Fruit fly (Drosophila melanogaster) whole organism, embryonic: ENCODE results near the gene Osi18.

Experiments used
- Ada2b ChIP-seq: fragments of 200-800 bp; sonication (Bioruptor generic); IDR thresholded peaks from 2 replicates; pipeline ENCODE4 v1.3.6; 2022; ENCODE audit warnings: missing biosample characterization, missing genetic modification characterization
- B-H1 ChIP-seq: fragments of 200-800 bp; sonication (Bioruptor generic); IDR thresholded peaks from 3 replicates; pipeline ENCODE4 v1.3.6; 2022; ENCODE audit warnings: missing biosample characterization, missing genetic modification characterization
- BtbVII ChIP-seq: fragments of 200-800 bp; sonication (Bioruptor generic); optimal IDR thresholded peaks from 3 replicates; lab custom pipeline; 2017; ENCODE audit warnings: missing biosample characterization, mild to moderate bottlenecking, missing genetic modification characterization
- CG10209 ChIP-seq: fragments of 200-800 bp; sonication (Bioruptor generic); optimal IDR thresholded peaks from 3 replicates; lab custom pipeline; 2017; ENCODE audit warnings: missing biosample characterization, mild to moderate bottlenecking, missing genetic modification characterization, missing genetic modification reagents
- CG10321 ChIP-seq: fragments of 200-800 bp; sonication (Bioruptor generic); IDR thresholded peaks from 2 replicates; pipeline ENCODE4 v1.3.6; 2022; ENCODE audit warnings: missing biosample characterization, missing genetic modification characterization
- CG11723 ChIP-seq: fragments of 200-800 bp; sonication (Bioruptor generic); optimal IDR thresholded peaks from 2 replicates; lab custom pipeline; 2017; ENCODE audit warnings: missing biosample characterization, mild to moderate bottlenecking, missing genetic modification characterization
- CG12942 ChIP-seq: fragments of 200-800 bp; sonication (Bioruptor generic); optimal IDR thresholded peaks from 3 replicates; lab custom pipeline; 2016; ENCODE audit warnings: missing biosample characterization, missing genetic modification characterization
- CG13894 ChIP-seq: fragments of 200-800 bp; sonication (Bioruptor generic); optimal IDR thresholded peaks from 3 replicates; lab custom pipeline; 2018; ENCODE audit warnings: missing biosample characterization, mild to moderate bottlenecking, missing genetic modification characterization, moderate library complexity
- CG15696 ChIP-seq: fragments of 200-800 bp; sonication (Bioruptor generic); optimal IDR thresholded peaks from 2 replicates; lab custom pipeline; 2019; ENCODE audit warnings: missing biosample characterization, mild to moderate bottlenecking, missing genetic modification characterization, moderate library complexity
- CG16779 ChIP-seq: fragments of 200-800 bp; sonication (Bioruptor generic); IDR thresholded peaks from 2 replicates; pipeline ENCODE4 v1.3.6; 2022; ENCODE audit warnings: missing biosample characterization, missing genetic modification characterization
- CG17829 ChIP-seq: fragments of 200-800 bp; optimal IDR thresholded peaks from 2 replicates; lab custom pipeline; 2019; ENCODE audit warnings: missing biosample characterization, mild to moderate bottlenecking, missing genetic modification characterization, moderate library complexity
- CG18619 ChIP-seq: fragments of 200-800 bp; sonication (Bioruptor generic); optimal IDR thresholded peaks from 3 replicates; lab custom pipeline; 2017; ENCODE audit warnings: missing biosample characterization, mild to moderate bottlenecking, missing genetic modification characterization
- CG34376 ChIP-seq: fragments of 200-800 bp; sonication (Bioruptor generic); optimal IDR thresholded peaks from 2 replicates; lab custom pipeline; 2018; ENCODE audit warnings: missing biosample characterization, mild to moderate bottlenecking, missing genetic modification characterization
- CG4328 ChIP-seq: fragments of 200-800 bp; sonication (Bioruptor generic); optimal IDR thresholded peaks from 3 replicates; lab custom pipeline; 2017; ENCODE audit warnings: missing biosample characterization, missing genetic modification reagents, missing genetic modification characterization
- CG6683 ChIP-seq: fragments of 200-800 bp; sonication (Bioruptor generic); optimal IDR thresholded peaks from 2 replicates; lab custom pipeline; 2017; ENCODE audit warnings: missing biosample characterization, mild to moderate bottlenecking, missing genetic modification characterization, missing genetic modification reagents
- CG6813 ChIP-seq: fragments of 200-800 bp; sonication (Bioruptor generic); optimal IDR thresholded peaks from 2 replicates; lab custom pipeline; 2017; ENCODE audit warnings: missing biosample characterization, missing genetic modification characterization, mild to moderate bottlenecking, moderate library complexity, missing genetic modification reagents
- CG7987 ChIP-seq: fragments of 200-800 bp; sonication (Bioruptor generic); optimal IDR thresholded peaks from 2 replicates; lab custom pipeline; 2018; ENCODE audit warnings: missing biosample characterization, mild to moderate bottlenecking, missing genetic modification characterization, moderate library complexity
- CrebB ChIP-seq: fragments of 200-800 bp; sonication (Bioruptor generic); optimal IDR thresholded peaks from 3 replicates; lab custom pipeline; 2018; ENCODE audit warnings: missing biosample characterization, mild to moderate bottlenecking, missing genetic modification characterization
- D ChIP-seq, 2 experiments: fragments of 200-800 bp in 1 of 2; fragments of >200 bp in 1 of 2; sonication (Bioruptor generic) in 1 of 2; optimal IDR thresholded peaks; 2 replicates in 1 of 2; 3 replicates in 1 of 2; lab custom pipeline; 2017; ENCODE audit warnings: mild to moderate bottlenecking in 1 of 2, missing biosample characterization in 1 of 2, missing genetic modification characterization in 1 of 2, missing genetic modification reagents in 1 of 2
- Ets65A ChIP-seq: fragments of 200-800 bp; sonication (Bioruptor generic); peaks from one replicate; lab custom pipeline; 2016; ENCODE audit warnings: missing biosample characterization, missing genetic modification characterization
- Gsc ChIP-seq: fragments of 200-800 bp; sonication (Bioruptor generic); IDR thresholded peaks from 2 replicates; pipeline ENCODE4 v1.3.6; 2022; ENCODE audit warnings: missing biosample characterization, missing genetic modification characterization
- Gug ChIP-seq: fragments of 200-800 bp; sonication (Bioruptor generic); IDR thresholded peaks from 4 replicates; pipeline ENCODE4 v1.3.6; 2022; ENCODE audit warnings: missing biosample characterization, missing genetic modification characterization
- MESR4 ChIP-seq: fragments of 200-800 bp; sonication (Bioruptor generic); optimal IDR thresholded peaks from 2 replicates; lab custom pipeline; 2018; ENCODE audit warnings: missing biosample characterization, mild to moderate bottlenecking, missing genetic modification characterization, moderate library complexity
- Max ChIP-seq: fragments of 200-800 bp; sonication (Bioruptor generic); optimal IDR thresholded peaks from 2 replicates; lab custom pipeline; 2016; ENCODE audit warnings: missing biosample characterization, mild to moderate bottlenecking, missing genetic modification characterization
- Meics ChIP-seq: fragments of 200-800 bp; sonication (Bioruptor generic); optimal IDR thresholded peaks from 2 replicates; lab custom pipeline; 2017; ENCODE audit warnings: missing biosample characterization, mild to moderate bottlenecking, missing genetic modification characterization
- Myb ChIP-seq: fragments of 200-800 bp; sonication (Bioruptor generic); optimal IDR thresholded peaks from 2 replicates; lab custom pipeline; 2016; ENCODE audit warnings: missing biosample characterization, missing genetic modification characterization
- Sin3A ChIP-seq: fragments of >200 bp; optimal IDR thresholded peaks from 2 replicates; lab custom pipeline; 2018
- Six4 ChIP-seq: fragments of 200-800 bp; sonication (Bioruptor generic); optimal IDR thresholded peaks from 2 replicates; lab custom pipeline; 2016; ENCODE audit warnings: missing biosample characterization, missing genetic modification characterization
- Sry-δ ChIP-seq: fragments of 200-800 bp; sonication (Bioruptor generic); optimal IDR thresholded peaks from 2 replicates; lab custom pipeline; 2016; ENCODE audit warnings: missing biosample characterization, missing genetic modification characterization
- aop ChIP-seq: fragments of 200-800 bp; sonication (Bioruptor generic); IDR thresholded peaks from 2 replicates; pipeline ENCODE4 v1.3.6; 2022; ENCODE audit warnings: missing biosample characterization, missing genetic modification characterization
- bowl ChIP-seq: fragments of 200-800 bp; sonication (Bioruptor generic); IDR thresholded peaks from 2 replicates; pipeline ENCODE4 v1.3.6; 2022; ENCODE audit warnings: missing biosample characterization, missing genetic modification characterization
- crol ChIP-seq: fragments of 200-800 bp; sonication (Bioruptor generic); IDR thresholded peaks from 2 replicates; pipeline ENCODE4 v1.3.6; 2022; ENCODE audit warnings: missing biosample characterization, missing genetic modification characterization
- exex ChIP-seq: fragments of 200-800 bp; sonication (Bioruptor generic); optimal IDR thresholded peaks from 4 replicates; lab custom pipeline; 2018; ENCODE audit warnings: missing biosample characterization, mild to moderate bottlenecking, missing genetic modification characterization, moderate library complexity
- gsb ChIP-seq: fragments of 200-800 bp; sonication (Bioruptor generic); IDR thresholded peaks from 2 replicates; pipeline ENCODE4 v1.3.6; 2022; ENCODE audit warnings: missing biosample characterization, missing genetic modification characterization
- insv ChIP-seq, 2 experiments: fragments of 200-800 bp; sonication (Bioruptor generic); optimal IDR thresholded peaks; 3 replicates each; lab custom pipeline; 2016 to 2018; ENCODE audit warnings: missing biosample characterization in 2 of 2, missing genetic modification characterization in 2 of 2
- jigr1 ChIP-seq: fragments of 200-800 bp; sonication (Bioruptor generic); IDR thresholded peaks from 3 replicates; pipeline ENCODE4 v1.3.6; 2022; ENCODE audit warnings: missing biosample characterization, missing genetic modification characterization
- jing ChIP-seq: fragments of 200-800 bp; sonication (Bioruptor generic); optimal IDR thresholded peaks from 2 replicates; lab custom pipeline; 2018; ENCODE audit warnings: missing biosample characterization, mild to moderate bottlenecking, missing genetic modification characterization
- luna ChIP-seq: fragments of 200-800 bp; sonication (Bioruptor generic); optimal IDR thresholded peaks from 2 replicates; lab custom pipeline; 2016; ENCODE audit warnings: missing biosample characterization, missing genetic modification characterization
- otp ChIP-seq: fragments of 200-800 bp; sonication (Bioruptor generic); IDR thresholded peaks from 3 replicates; pipeline ENCODE4, ENCODE4 v1.3.6; 2022; ENCODE audit warnings: missing biosample characterization, missing genetic modification characterization
- pzg ChIP-seq: fragments of 200-800 bp; sonication (Bioruptor generic); optimal IDR thresholded peaks from 3 replicates; lab custom pipeline; 2018; ENCODE audit warnings: missing biosample characterization, mild to moderate bottlenecking, missing genetic modification characterization, moderate library complexity
- repo ChIP-seq: fragments of 200-800 bp; sonication (Bioruptor generic); optimal IDR thresholded peaks from 2 replicates; lab custom pipeline; 2016; ENCODE audit warnings: missing biosample characterization, missing genetic modification characterization
- sens ChIP-seq: fragments of 200-800 bp; sonication (Bioruptor generic); peaks from one replicate; lab custom pipeline; 2016; ENCODE audit warnings: missing biosample characterization, missing genetic modification characterization
- sens-2 ChIP-seq: fragments of 200-800 bp; sonication (Bioruptor generic); IDR thresholded peaks from 2 replicates; pipeline ENCODE4 v1.3.6; 2022; ENCODE audit warnings: missing biosample characterization, missing genetic modification characterization
- tna ChIP-seq: fragments of 200-800 bp; sonication (Bioruptor generic); IDR thresholded peaks from 2 replicates; pipeline ENCODE4 v1.3.6; 2022; ENCODE audit warnings: missing biosample characterization, missing genetic modification characterization; ENCODE audit not compliant: partially characterized antibody
- tup ChIP-seq: fragments of 200-800 bp; sonication (Bioruptor generic); optimal IDR thresholded peaks from 2 replicates; lab custom pipeline; 2016; ENCODE audit warnings: missing biosample characterization, mild to moderate bottlenecking, missing genetic modification characterization, moderate library complexity
- unc-4 ChIP-seq: fragments of 200-800 bp; sonication (Bioruptor generic); IDR thresholded peaks from 2 replicates; pipeline ENCODE4 v1.3.6; 2022; ENCODE audit warnings: missing biosample characterization, missing genetic modification characterization; ENCODE audit not compliant: partially characterized antibody
- zen ChIP-seq: fragments of 200-800 bp; sonication (Bioruptor generic); optimal IDR thresholded peaks from 3 replicates; lab custom pipeline; 2018; ENCODE audit warnings: missing biosample characterization, mild to moderate bottlenecking, missing genetic modification characterization, moderate library complexity

Gene Osi18

DNA sequence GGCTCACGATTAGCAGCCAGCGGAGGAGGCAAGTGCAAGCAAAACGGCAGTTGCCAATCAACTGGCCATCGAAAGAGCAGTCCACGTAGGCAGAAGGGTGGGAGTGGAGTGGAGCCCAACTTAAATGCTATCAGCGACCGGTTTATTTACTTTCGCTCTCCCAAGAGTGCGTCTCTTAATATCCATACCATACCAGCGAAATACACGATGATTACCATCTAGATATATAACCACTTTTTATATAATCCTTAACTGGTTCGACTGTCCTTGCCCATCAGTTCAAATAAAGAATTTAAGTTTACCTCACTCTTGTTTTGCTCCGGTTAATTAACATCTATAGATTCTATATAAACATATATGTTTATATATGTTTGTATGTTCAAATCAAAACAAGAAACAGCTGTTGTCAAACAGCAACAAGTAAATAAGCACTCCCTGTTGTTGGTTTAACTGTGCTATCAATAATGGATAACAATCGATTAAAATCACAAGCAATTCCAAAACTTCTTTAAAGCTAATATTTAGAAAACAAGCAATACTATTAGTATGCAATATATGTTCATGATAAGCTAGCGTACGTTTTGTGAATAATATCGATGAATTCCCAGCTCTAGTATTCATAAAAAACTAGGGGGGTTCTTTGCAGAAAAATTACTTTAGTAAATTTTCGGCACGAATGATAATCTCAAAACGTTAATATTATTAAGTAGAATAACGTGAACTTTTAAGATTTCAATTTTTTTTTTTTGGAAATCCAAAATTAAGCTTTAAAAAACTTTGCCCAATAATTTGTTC lies 43.7 kb downstream of the Osi18 start (continued):
- TF ChIP-seq crol (GFP tag; lab: Robert Waterston, UW): no peak
- TF ChIP-seq CG4328 (GFP tag; lab: Kevin White, UChicago): peak; percentile 10
- peak; percentile 37; the same call in 1 of the 2 replicates for TF ChIP-seq gsb (GFP tag; lab: Robert Waterston, UW)

DNA sequence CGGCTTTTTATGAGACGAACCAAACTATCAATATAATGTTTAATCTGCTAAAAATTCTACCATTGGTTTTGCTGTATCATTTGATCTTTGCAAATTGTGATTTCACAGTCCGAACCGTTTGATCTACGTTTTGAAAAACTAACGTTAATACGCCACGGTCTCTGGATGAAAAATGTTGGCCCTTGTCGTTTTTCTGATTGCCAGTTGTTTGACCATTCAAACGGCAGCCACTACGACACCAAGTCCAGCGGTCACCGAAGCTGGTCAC lies 44.2 kb downstream of the Osi18 start, which contains the start of gene CG42564:
Gene CG42564, plus strand, starts transcription at position 169 of the 268 bp plus-strand sequence.
- TF ChIP-seq Myb (GFP tag; lab: Kevin White, UChicago) (no peak), CG16779 (GFP tag; lab: Robert Waterston, UW) (no peak), CG11723 (GFP tag; lab: Kevin White, UChicago) (no peak), B-H1 (GFP tag; lab: Robert Waterston, UW) (no peak), CG10209 (GFP tag; lab: Kevin White, UChicago) (no peak), unc-4 (GFP tag; lab: Robert Waterston, UW) (no peak), luna (GFP tag; lab: Kevin White, UChicago) (no peak), Ada2b (no peak), Meics (GFP tag; lab: Kevin White, UChicago) (peak; percentile 75), pzg (GFP tag; lab: Kevin White, UChicago) (no peak), CG18619 (GFP tag; lab: Kevin White, UChicago) (no peak), CrebB (tag; lab: Kevin White, UChicago) (no peak), jigr1 (GFP tag; lab: Robert Waterston, UW) (no peak), Gsc (GFP tag; lab: Robert Waterston, UW) (no peak), CG6683 (no peak), CG17829 (tag; lab: Kevin White, UChicago) (no peak), Sry-δ (GFP tag; lab: Kevin White, UChicago) (peak; percentile 2), jing (no peak), CG15696 (no peak), repo (GFP tag; lab: Kevin White, UChicago) (no peak), CG12942 (no peak), sens (GFP tag; lab: Kevin White, UChicago) (peak; percentile 7), insv (GFP tag; optimal IDR thresholded peaks at IDR 0.05; lab: Kevin White, UChicago) (no peak), CG7987 (no peak), zen (tag; lab: Kevin White, UChicago) (no peak), CG13894 (tag; lab: Kevin White, UChicago) (no peak), aop (no peak), tup (GFP tag; lab: Kevin White, UChicago) (no peak), MESR4 (GFP tag; lab: Kevin White, UChicago) (no peak), otp (GFP tag; lab: Robert Waterston, UW) (no peak), Ets65A (GFP tag; lab: Kevin White, UChicago) (peak; percentile 47), Sin3A (lab: Kevin White, UChicago) (no peak), Gug (GFP tag; lab: Robert Waterston, UW) (no peak), exex (tag; lab: Kevin White, UChicago) (no peak), sens-2 (GFP tag; lab: Robert Waterston, UW) (no peak), bowl (GFP tag; lab: Robert Waterston, UW) (no peak)

DNA sequence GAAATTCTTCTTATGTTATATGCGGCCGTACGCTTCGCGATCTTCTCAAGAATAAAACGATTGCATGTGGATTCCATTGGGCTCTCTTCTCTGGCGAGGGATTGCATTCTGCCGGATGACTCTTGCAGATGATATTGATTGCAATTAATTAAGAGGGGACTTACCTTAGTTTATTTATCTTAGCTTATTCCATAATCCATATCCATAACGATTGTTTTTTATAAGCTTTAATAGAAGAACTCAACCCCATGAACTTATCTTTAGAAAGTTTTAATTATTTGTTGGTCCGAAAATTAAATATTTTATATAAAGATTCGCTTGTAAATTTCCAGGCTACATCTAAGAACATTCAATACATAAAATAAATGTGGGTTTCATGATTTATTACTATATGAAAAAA lies 45.9 kb downstream of the Osi18 start, which contains the start of gene CRAT:
Gene CRAT, minus strand, starts transcription at position 101 of the 400 bp plus-strand sequence.
- TF ChIP-seq CG6813 (GFP tag; lab: Kevin White, UChicago) (no peak), CG34376 (GFP tag; lab: Kevin White, UChicago) (no peak), tna (no peak), D (optimal IDR thresholded peaks at IDR 0.05; lab: Kevin White, UChicago) (no peak), D (GFP tag; optimal IDR thresholded peaks at IDR 0.05; lab: Kevin White, UChicago) (no peak), BtbVII (GFP tag; lab: Kevin White, UChicago) (no peak), CG10321 (GFP tag; lab: Robert Waterston, UW) (no peak), Six4 (GFP tag; lab: Kevin White, UChicago) (no peak), jigr1 (GFP tag; lab: Robert Waterston, UW) (no peak), Max (GFP tag; lab: Kevin White, UChicago) (no peak)
- TF ChIP-seq, all 482 proteins: peak for 0
